Worm (Caenorhabditis elegans): ENCODE data around the gene ints-13.

- TF ChIP-seq him-1 (tag; optimal IDR thresholded peaks at IDR 0.05) (no peak), dao-5 (tag; optimal IDR thresholded peaks at IDR 0.05) (no peak), W03F9.2 (tag; optimal IDR thresholded peaks at IDR 0.05) (no peak)
Measured at ce11 chrIV:259142-259541, 21.9 kb upstream of the ints-13 start, which contains the start of gene dpy-9.
